Fruit fly (Drosophila melanogaster): ENCODE data around the gene Lam.

DNA sequence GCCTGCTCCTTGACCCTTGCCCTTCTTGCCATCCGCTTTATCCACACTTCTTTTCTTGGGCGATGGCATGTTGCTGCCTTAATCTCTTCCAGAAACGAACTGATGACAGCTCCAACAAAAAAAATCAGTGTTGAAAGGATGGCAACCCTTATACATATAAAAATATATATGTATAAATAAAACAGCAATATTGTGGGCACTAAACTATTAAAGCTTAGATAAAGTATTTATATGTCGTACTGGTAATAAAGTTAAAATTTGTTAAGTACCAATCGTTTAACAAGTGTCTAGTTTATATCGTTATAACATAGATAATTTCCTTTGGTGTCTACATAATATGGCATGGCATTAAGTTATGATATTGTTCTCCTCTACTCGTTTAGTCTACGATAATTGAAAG is 5.6 kb upstream of the Lam start, which contains the start of gene tomb:
- no peak for TF ChIP-seq EcR (GFP tag; optimal IDR thresholded peaks at IDR 0.05)
- TF ChIP-seq CG8301 (tag; optimal IDR thresholded peaks at IDR 0.05), result no peak
- TF ChIP-seq Pif1A (GFP tag; optimal IDR thresholded peaks at IDR 0.05), result no peak
- no peak for TF ChIP-seq Snoo (tag; optimal IDR thresholded peaks at IDR 0.05)
- no peak for TF ChIP-seq CG13204 (GFP tag; optimal IDR thresholded peaks at IDR 0.05)
- TF ChIP-seq fd96Ca (GFP tag; IDR thresholded peaks at IDR 0.05), result no peak
- TF ChIP-seq Pif1B (GFP tag; optimal IDR thresholded peaks at IDR 0.05), result no peak
- no peak for TF ChIP-seq CG15710 (tag; optimal IDR thresholded peaks at IDR 0.05)
- TF ChIP-seq CG12605 (GFP tag; IDR thresholded peaks at IDR 0.05), result no peak
- TF ChIP-seq CG34367 (tag; optimal IDR thresholded peaks at IDR 0.05), result no peak
- no peak for TF ChIP-seq CG9948 (tag; optimal IDR thresholded peaks at IDR 0.05)

Data from whole organism, pupa.